Fruit fly (Drosophila melanogaster) whole organism, embryonic: ENCODE measurements around the gene CG31664.

Source experiments
- Asciz ChIP-seq: fragments of 200-800 bp; sonication (Bioruptor generic); optimal IDR thresholded peaks from 2 replicates; lab custom pipeline; 2017; ENCODE audit warnings: missing biosample characterization, mild to moderate bottlenecking, missing genetic modification characterization, missing genetic modification reagents
- CG1529 ChIP-seq: fragments of 200-800 bp; sonication (Bioruptor generic); optimal IDR thresholded peaks from 3 replicates; lab custom pipeline; 2018; ENCODE audit warnings: missing biosample characterization, missing genetic modification characterization
- CG17361 ChIP-seq: fragments of 200-800 bp; sonication (Bioruptor generic); IDR thresholded peaks from 3 replicates; pipeline ENCODE4 v1.3.6; 2022; ENCODE audit warnings: missing biosample characterization, missing genetic modification characterization
- CG17385 ChIP-seq: fragments of 200-800 bp; sonication (Bioruptor generic); optimal IDR thresholded peaks from 3 replicates; lab custom pipeline; 2018; ENCODE audit warnings: missing biosample characterization, mild to moderate bottlenecking, missing genetic modification characterization
- CkIIα-i1 ChIP-seq: fragments of 200-800 bp; sonication (Bioruptor generic); IDR thresholded peaks from 2 replicates; pipeline ENCODE4 v1.3.6; 2022; ENCODE audit warnings: missing biosample characterization, missing genetic modification characterization
- Myb ChIP-seq: fragments of 200-800 bp; sonication (Bioruptor generic); optimal IDR thresholded peaks from 2 replicates; lab custom pipeline; 2016; ENCODE audit warnings: missing biosample characterization, missing genetic modification characterization
- Sry-β ChIP-seq: fragments of 200-800 bp; sonication (Bioruptor generic); optimal IDR thresholded peaks from 2 replicates; lab custom pipeline; 2018; ENCODE audit warnings: missing biosample characterization, mild to moderate bottlenecking, missing genetic modification characterization, moderate library complexity
- Trl ChIP-seq, 3 experiments: fragments of >200 bp in 2 of 3; fragments of 200-800 bp in 1 of 3; sonication (Bioruptor generic) in 1 of 3; optimal IDR thresholded peaks; 2 replicates in 1 of 3; 3 replicates in 2 of 3; lab custom pipeline; 2016 to 2017; ENCODE audit warnings: missing biosample characterization in 1 of 3, missing genetic modification characterization in 1 of 3
- pzg ChIP-seq: fragments of 200-800 bp; sonication (Bioruptor generic); optimal IDR thresholded peaks from 3 replicates; lab custom pipeline; 2018; ENCODE audit warnings: missing biosample characterization, mild to moderate bottlenecking, missing genetic modification characterization, moderate library complexity
- slou ChIP-seq: fragments of 200-800 bp; sonication (Bioruptor generic); optimal IDR thresholded peaks from 3 replicates; lab custom pipeline; 2016; ENCODE audit warnings: missing biosample characterization, missing genetic modification characterization

- TF ChIP-seq CG17385 (GFP tag; lab: Kevin White, UChicago): no peak
- TF ChIP-seq Sry-β: no peak
- no peak for TF ChIP-seq CG17361 (GFP tag; lab: Robert Waterston, UW)
- TF ChIP-seq slou (GFP tag; lab: Kevin White, UChicago): no peak
- no peak for TF ChIP-seq pzg (GFP tag; lab: Kevin White, UChicago)
- no peak for TF ChIP-seq Myb (GFP tag; lab: Kevin White, UChicago)
- TF ChIP-seq CkIIα-i1: no peak
- no peak for TF ChIP-seq Trl (optimal IDR thresholded peaks at IDR 0.05; lab: Kevin White, UChicago)
- TF ChIP-seq Trl (GFP tag; optimal IDR thresholded peaks at IDR 0.05; lab: Kevin White, UChicago): no peak
- TF ChIP-seq Asciz (GFP tag; lab: Kevin White, UChicago): no peak
- no peak for TF ChIP-seq CG1529
Measured at dm6 chr2L:1873609-1874096, 47.4 kb upstream of the CG31664 start.
